Worm (Caenorhabditis elegans) whole organism, L4 larva: ENCODE measurements around the gene T16H12.9.

Experiments
- F10B5.3 ChIP-seq: sonication (generic microtip); optimal IDR thresholded peaks from 2 replicates; lab custom pipeline; 2016; ENCODE audit warnings: mild to moderate bottlenecking, missing genetic modification characterization, missing compliant biosample characterization
- F49E8.2 ChIP-seq: sonication (generic microtip); optimal IDR thresholded peaks from 2 replicates; lab custom pipeline; 2016; ENCODE audit warnings: missing compliant biosample characterization, mild to moderate bottlenecking, missing genetic modification characterization, borderline replicate concordance
- R02D3.7 ChIP-seq: fragments of 150-350 bp; sonication (generic microtip); optimal IDR thresholded peaks from 3 replicates; lab custom pipeline; 2014; ENCODE audit warnings: missing biosample characterization, missing genetic modification characterization
- T26A8.4 ChIP-seq: fragments of 200-800 bp; sonication (Bioruptor generic); IDR thresholded peaks from 2 replicates; pipeline ENCODE4 v1.3.6; 2022; ENCODE audit warnings: missing genetic modification characterization, missing compliant biosample characterization
- Y105C5A.15 ChIP-seq: fragments of 200-800 bp; sonication (Bioruptor generic); IDR thresholded peaks from 2 replicates; pipeline ENCODE4 v1.3.6; 2022; ENCODE audit warnings: missing genetic modification characterization, missing compliant biosample characterization
- Y5F2A.4 ChIP-seq: fragments of 200-800 bp; sonication (Bioruptor generic); optimal IDR thresholded peaks from 2 replicates; lab custom pipeline; 2018; ENCODE audit warnings: mild to moderate bottlenecking, missing genetic modification characterization, missing compliant biosample characterization
- Y75B8A.6 ChIP-seq: fragments of 200-800 bp; sonication (Bioruptor generic); IDR thresholded peaks from 2 replicates; pipeline ENCODE4 v1.3.6; 2022; ENCODE audit warnings: missing genetic modification reagents, missing genetic modification characterization, missing compliant biosample characterization
- aha-1 ChIP-seq: fragments of 150-350 bp; peaks from one replicate; lab custom pipeline; 2014; ENCODE audit warnings: missing biosample characterization, missing genetic modification characterization
- ama-1 ChIP-seq: fragments of 150-350 bp; optimal IDR thresholded peaks from 2 replicates; lab custom pipeline; 2014; ENCODE audit warnings: inconsistent platforms, mixed read lengths
- attf-4 ChIP-seq: sonication (generic microtip); optimal IDR thresholded peaks from 3 replicates; lab custom pipeline; 2017; ENCODE audit warnings: missing biosample characterization, missing genetic modification characterization
- ceh-28 ChIP-seq: fragments of 150-350 bp; optimal IDR thresholded peaks from 2 replicates; lab custom pipeline; 2014; ENCODE audit warnings: missing biosample characterization, missing genetic modification reagents, missing genetic modification characterization
- ceh-32 ChIP-seq: sonication (generic microtip); optimal IDR thresholded peaks from 2 replicates; lab custom pipeline; 2016; ENCODE audit warnings: mild to moderate bottlenecking, missing genetic modification characterization, missing compliant biosample characterization; ENCODE audit not compliant: poor library complexity
- ces-1 ChIP-seq: fragments of 150-350 bp; sonication (generic microtip); optimal IDR thresholded peaks from 4 replicates; lab custom pipeline; 2014; ENCODE audit warnings: missing biosample characterization, missing genetic modification reagents, missing genetic modification characterization
- cey-2 ChIP-seq: sonication (generic microtip); optimal IDR thresholded peaks from 3 replicates; lab custom pipeline; 2017; ENCODE audit warnings: missing genetic modification characterization, mild to moderate bottlenecking, missing compliant biosample characterization, antibody characterized with exemption, borderline replicate concordance; ENCODE audit not compliant: insufficient read depth
- daf-16 ChIP-seq, 3 experiments: sonication (generic microtip); optimal IDR thresholded peaks; 2 replicates each; lab custom pipeline; 2016 to 2017; ENCODE audit warnings: missing genetic modification characterization in 3 of 3, missing genetic modification reagents in 3 of 3, mild to moderate bottlenecking in 2 of 3, missing compliant biosample characterization in 2 of 3, missing biosample characterization in 1 of 3, moderate library complexity in 1 of 3
- dmd-6 ChIP-seq: fragments of 200-800 bp; sonication (Bioruptor generic); IDR thresholded peaks from 2 replicates; pipeline ENCODE4 v1.3.6; 2022; ENCODE audit warnings: missing genetic modification reagents, missing genetic modification characterization, missing compliant biosample characterization
- dmd-9 ChIP-seq: fragments of 200-800 bp; sonication (Bioruptor generic); IDR thresholded peaks from 2 replicates; pipeline ENCODE4 v1.3.6; 2022; ENCODE audit warnings: missing genetic modification reagents, missing genetic modification characterization, missing compliant biosample characterization
- duxl-1 ChIP-seq: sonication (generic microtip); optimal IDR thresholded peaks from 2 replicates; lab custom pipeline; 2016; ENCODE audit warnings: mild to moderate bottlenecking, missing genetic modification characterization, moderate library complexity, missing compliant biosample characterization; ENCODE audit not compliant: poor library complexity
- dve-1 ChIP-seq: sonication (generic microtip); optimal IDR thresholded peaks from 2 replicates; lab custom pipeline; 2017; ENCODE audit warnings: antibody characterized with exemption, mild to moderate bottlenecking, missing genetic modification characterization, missing compliant biosample characterization; ENCODE audit not compliant: insufficient read depth
- egl-43 ChIP-seq: fragments of 200-800 bp; sonication (Bioruptor generic); IDR thresholded peaks from 2 replicates; pipeline ENCODE4 v1.3.6; 2022; ENCODE audit warnings: missing genetic modification reagents, missing genetic modification characterization, missing compliant biosample characterization
- hif-1 ChIP-seq, 2 experiments: sonication (generic microtip); optimal IDR thresholded peaks; 2 replicates each; lab custom pipeline; 2016 to 2017; ENCODE audit warnings: missing compliant biosample characterization in 2 of 2, missing genetic modification characterization in 2 of 2, missing genetic modification reagents in 2 of 2, missing genotype in 2 of 2, mild to moderate bottlenecking in 1 of 2
- hlh-11 ChIP-seq: fragments of 200-800 bp; sonication (Bioruptor generic); optimal IDR thresholded peaks from 2 replicates; lab custom pipeline; 2018; ENCODE audit warnings: mild to moderate bottlenecking, missing genetic modification characterization, missing compliant biosample characterization
- hlh-30 ChIP-seq: sonication (generic microtip); optimal IDR thresholded peaks from 2 replicates; lab custom pipeline; 2017; ENCODE audit warnings: antibody characterized with exemption, mild to moderate bottlenecking, missing genetic modification characterization, missing compliant biosample characterization; ENCODE audit not compliant: insufficient read depth
- hmg-1.1 ChIP-seq: fragments of 200-800 bp; sonication (Bioruptor generic); IDR thresholded peaks from 2 replicates; pipeline ENCODE4 v1.3.6; 2022; ENCODE audit warnings: missing genetic modification reagents, missing genetic modification characterization, missing compliant biosample characterization
- lin-15B ChIP-seq: fragments of 150-350 bp; sonication (generic microtip); optimal IDR thresholded peaks from 3 replicates; lab custom pipeline; 2014; ENCODE audit warnings: missing biosample characterization, missing genetic modification characterization
- lin-39 ChIP-seq: fragments of 150-350 bp; optimal IDR thresholded peaks from 2 replicates; lab custom pipeline; 2014; ENCODE audit warnings: missing biosample characterization, missing genetic modification reagents, missing genetic modification characterization
- lir-3 ChIP-seq: sonication (generic microtip); optimal IDR thresholded peaks from 2 replicates; lab custom pipeline; 2016; ENCODE audit warnings: mild to moderate bottlenecking, missing genetic modification characterization, missing compliant biosample characterization
- mdl-1 ChIP-seq, 2 experiments: fragments of 150-350 bp in 1 of 2; sonication (generic microtip) in 1 of 2; optimal IDR thresholded peaks; 2 replicates each; lab custom pipeline; 2014 to 2017; ENCODE audit warnings: missing biosample characterization in 2 of 2, missing genetic modification characterization in 2 of 2
- mdt-29 ChIP-seq: fragments of 200-800 bp; sonication (Bioruptor generic); IDR thresholded peaks from 2 replicates; pipeline ENCODE4 v1.3.6; 2022; ENCODE audit warnings: missing genetic modification reagents, missing genetic modification characterization, missing compliant biosample characterization
- nhr-10 ChIP-seq: fragments of 150-350 bp; optimal IDR thresholded peaks from 2 replicates; lab custom pipeline; 2014; ENCODE audit warnings: missing biosample characterization, missing genetic modification characterization
- nhr-41 ChIP-seq: fragments of 200-800 bp; sonication (Bioruptor generic); IDR thresholded peaks from 2 replicates; pipeline ENCODE4 v1.3.6; 2022; ENCODE audit warnings: missing genetic modification reagents, missing genetic modification characterization, missing compliant biosample characterization
- nhr-42 ChIP-seq: fragments of 200-800 bp; sonication (Bioruptor generic); IDR thresholded peaks from 2 replicates; pipeline ENCODE4 v1.3.6; 2022; ENCODE audit warnings: missing genetic modification characterization, missing compliant biosample characterization
- nhr-48 ChIP-seq: sonication (generic microtip); optimal IDR thresholded peaks from 2 replicates; lab custom pipeline; 2016; ENCODE audit warnings: mild to moderate bottlenecking, missing genetic modification characterization, missing compliant biosample characterization
- nhr-76 ChIP-seq: fragments of 150-350 bp; optimal IDR thresholded peaks from 2 replicates; lab custom pipeline; 2014; ENCODE audit warnings: missing biosample characterization, missing genetic modification characterization
- rbr-2 ChIP-seq: sonication (generic microtip); optimal IDR thresholded peaks from 2 replicates; lab custom pipeline; 2016; ENCODE audit warnings: missing genotype, missing genetic modification characterization, missing compliant biosample characterization
- snpc-4 ChIP-seq: fragments of 150-350 bp; optimal IDR thresholded peaks from 2 replicates; lab custom pipeline; 2014; ENCODE audit warnings: missing biosample characterization, missing genetic modification characterization
- unc-39 ChIP-seq: sonication (generic microtip); optimal IDR thresholded peaks from 2 replicates; lab custom pipeline; 2017; ENCODE audit warnings: missing biosample characterization, missing genetic modification characterization
- zfp-3 ChIP-seq: fragments of 200-800 bp; sonication (Bioruptor generic); conservative IDR thresholded peaks from 2 replicates; pipeline ENCODE4 v1.3.6; 2022; ENCODE audit warnings: missing genetic modification reagents, missing genetic modification characterization, missing compliant biosample characterization
- zip-11 ChIP-seq: fragments of 200-800 bp; sonication (Bioruptor generic); IDR thresholded peaks from 2 replicates; pipeline ENCODE4 v1.3.6; 2022; ENCODE audit warnings: missing genetic modification characterization, missing compliant biosample characterization
- ztf-7 ChIP-seq: fragments of 150-350 bp; optimal IDR thresholded peaks from 2 replicates; lab custom pipeline; 2014; ENCODE audit warnings: missing biosample characterization, missing genetic modification characterization

The T16H12.9 gene

DNA sequence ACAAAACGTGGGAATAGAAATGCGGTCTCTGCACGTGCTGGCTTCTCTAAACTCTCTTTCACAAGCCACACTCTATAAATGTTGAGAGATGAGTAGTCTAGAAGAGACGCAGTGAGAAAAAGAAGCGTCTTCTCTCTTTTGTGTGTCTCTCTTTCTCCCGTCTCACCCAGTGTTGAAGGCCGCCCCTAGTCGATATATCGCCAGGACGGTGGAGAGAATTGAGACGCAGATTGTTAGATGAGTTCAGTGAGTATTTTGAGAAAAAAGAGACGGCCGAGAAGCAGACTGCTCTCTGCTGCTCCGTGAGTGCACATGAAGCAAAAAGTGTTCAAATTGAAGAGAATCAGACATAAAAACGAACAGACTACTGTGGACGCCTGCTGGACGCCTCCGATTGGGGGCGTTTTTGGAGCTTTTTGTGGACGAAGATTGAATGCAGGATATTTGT lies 12.5 kb upstream of the T16H12.9 start (continued):
- TF ChIP-seq daf-16 (GFP tag; optimal IDR thresholded peaks at IDR 0.05; lab: Kevin White, UChicago), result peak; percentile 56 to 69
- TF ChIP-seq daf-16 (tag; optimal IDR thresholded peaks at IDR 0.05; lab: Kevin White, UChicago), result peak; percentile 72
- no peak for TF ChIP-seq Y5F2A.4

DNA sequence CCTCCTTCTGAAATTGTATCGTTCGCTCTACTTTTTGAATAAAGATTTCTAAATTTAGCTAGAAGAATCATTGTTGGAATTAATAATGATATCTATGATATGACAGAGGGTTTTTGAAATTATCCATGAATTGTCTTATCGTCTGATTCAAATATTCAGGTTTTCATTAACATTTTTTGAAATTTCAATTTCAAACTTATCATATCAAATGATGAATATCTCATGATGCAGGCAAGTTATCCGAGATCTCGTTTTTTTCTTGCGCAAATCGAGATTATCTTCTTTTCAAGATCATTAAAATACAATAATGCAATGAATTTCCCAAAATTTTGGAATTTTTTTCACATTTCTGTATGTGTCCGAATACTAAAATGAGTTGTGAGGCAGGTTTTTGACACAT lies 11.1 kb upstream of the T16H12.9 start, which contains the start of gene spop-1:
spop-1 (minus strand) TSS at position 101 of the 400 bp plus-strand sequence.
- TF ChIP-seq daf-16 (GFP tag; optimal IDR thresholded peaks at IDR 0.05; lab: Kevin White, UChicago) (no peak), daf-16 (tag; optimal IDR thresholded peaks at IDR 0.05; lab: Kevin White, UChicago) (no peak), aha-1 (tag; lab: Kevin White, UChicago) (peak; percentile 52)

DNA sequence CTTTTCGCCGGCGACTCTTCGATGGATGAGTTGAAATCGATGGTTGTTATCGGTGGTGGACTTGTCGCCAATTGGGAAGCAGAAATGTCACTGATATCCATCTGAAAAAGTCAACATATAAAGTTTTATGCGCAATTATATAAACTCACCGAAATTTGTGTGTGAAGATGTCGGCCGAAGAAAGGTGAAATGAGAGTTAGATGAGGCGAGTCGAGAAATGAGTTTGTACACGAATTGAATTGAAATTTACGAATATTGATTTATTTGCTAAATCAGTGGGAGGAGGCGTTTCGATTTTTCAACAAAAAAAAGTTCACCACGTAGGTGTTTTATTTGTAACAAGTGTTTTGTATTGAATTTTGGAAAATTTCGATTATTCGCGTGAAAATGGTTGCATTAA lies 7.7 kb upstream of the T16H12.9 start, which contains the start of gene kel-10:
kel-10 (minus strand) TSS at position 101 of the 400 bp plus-strand sequence.
- TF ChIP-seq nhr-48 (tag; lab: Kevin White, UChicago), result no peak
- TF ChIP-seq zfp-3 (GFP tag; lab: Robert Waterston, UW), result no peak
- TF ChIP-seq F10B5.3 (tag; lab: Kevin White, UChicago), result no peak
- no peak for TF ChIP-seq hmg-1.1 (GFP tag; lab: Robert Waterston, UW)
- TF ChIP-seq mdt-29 (GFP tag; lab: Robert Waterston, UW), result no peak
- TF ChIP-seq T26A8.4 (GFP tag; lab: Robert Waterston, UW), result no peak
- no peak for TF ChIP-seq nhr-76 (tag; lab: Kevin White, UChicago)

DNA sequence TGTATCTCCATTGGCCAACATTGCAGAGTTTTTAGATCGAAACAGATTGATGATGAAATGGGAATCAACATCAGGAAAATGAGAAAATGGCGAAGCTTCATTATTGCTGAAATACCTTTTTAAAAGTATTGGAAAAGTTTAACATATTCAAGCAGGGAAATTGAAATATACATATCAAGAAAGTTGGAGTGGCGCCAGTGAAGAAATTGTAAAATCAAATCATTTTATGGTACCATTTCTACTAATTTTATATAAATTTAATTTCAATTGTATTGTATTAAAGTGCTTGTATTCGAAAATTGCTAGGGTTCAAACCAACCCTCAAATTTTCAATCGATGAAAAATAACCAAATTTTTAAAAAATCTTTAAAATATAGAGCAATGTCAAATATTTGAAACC lies 2.7 kb upstream of the T16H12.9 start, which contains the start of gene srt-55:
srt-55 (minus strand) TSS at position 101 of the 400 bp plus-strand sequence.
- TF ChIP-seq dve-1 (tag; lab: Kevin White, UChicago) (no peak), ces-1 (no peak), zfp-3 (GFP tag; lab: Robert Waterston, UW) (no peak), aha-1 (tag; lab: Kevin White, UChicago) (no peak), unc-39 (tag; lab: Kevin White, UChicago) (no peak), T26A8.4 (GFP tag; lab: Robert Waterston, UW) (no peak), dmd-6 (GFP tag; lab: Robert Waterston, UW) (no peak), duxl-1 (tag; lab: Kevin White, UChicago) (no peak)

DNA sequence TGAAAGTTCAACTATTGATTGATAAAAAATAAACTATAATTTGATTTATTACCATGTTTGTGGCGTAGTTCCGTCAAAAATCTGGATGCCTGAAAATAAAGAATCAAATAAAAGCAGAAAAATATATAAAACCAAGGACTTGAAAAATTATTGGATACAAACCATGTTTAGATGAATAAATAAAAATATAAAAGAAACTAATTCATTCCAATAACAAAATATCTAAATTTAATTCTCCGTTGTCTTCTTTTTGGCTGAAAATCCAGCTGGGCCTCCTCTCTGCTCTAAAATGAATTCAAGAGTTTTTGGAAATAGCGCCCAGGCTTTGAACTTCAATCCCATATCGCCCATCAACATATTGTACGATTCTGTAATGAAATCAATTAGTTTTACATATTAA lies 3.9 kb downstream of the T16H12.9 start, which contains the start of gene vps-29:
vps-29 (minus strand) TSS at position 101 of the 400 bp plus-strand sequence.
- TF ChIP-seq Y105C5A.15 (GFP tag; lab: Robert Waterston, UW) (no peak), nhr-10 (no peak), nhr-42 (GFP tag; lab: Robert Waterston, UW) (no peak), Y75B8A.6 (GFP tag; lab: Robert Waterston, UW) (no peak), R02D3.7 (tag; lab: Kevin White, UChicago) (no peak), ces-1 (no peak), lin-15B (no peak), hif-1 (tag; optimal IDR thresholded peaks at IDR 0.05; lab: Kevin White, UChicago) (no peak), lir-3 (no peak), ama-1 (no peak), cey-2 (tag; lab: Kevin White, UChicago) (no peak), unc-39 (tag; lab: Kevin White, UChicago) (no peak), rbr-2 (tag; lab: Kevin White, UChicago) (no peak), ceh-28 (tag; lab: Kevin White, UChicago) (no peak), dmd-9 (GFP tag; lab: Robert Waterston, UW) (no peak), ztf-7 (tag; lab: Kevin White, UChicago) (no peak)

DNA sequence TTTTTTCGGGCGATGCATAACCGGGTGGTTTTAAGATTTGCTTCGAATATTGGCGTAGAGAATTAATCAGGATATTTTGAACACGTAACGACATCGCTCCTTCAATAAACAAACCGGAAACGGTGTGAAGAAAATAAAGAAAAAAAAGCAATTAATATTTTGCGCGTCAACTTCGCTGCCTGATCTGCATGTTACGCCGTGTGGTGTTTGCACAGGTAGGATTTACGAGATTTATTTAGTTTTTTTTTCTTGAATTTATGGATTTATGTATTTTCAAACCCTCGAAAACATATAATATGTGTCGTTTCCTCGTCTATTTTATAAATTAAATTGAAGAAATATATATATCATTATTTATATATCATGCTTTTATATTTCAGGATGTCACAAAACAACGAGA lies 5.6 kb downstream of the T16H12.9 start, which contains the start of the genes ZK1128.1 and mett-10:
ZK1128.1 (minus strand) TSS at position 99 of the 400 bp plus-strand sequence.
mett-10 (plus strand) TSS at position 375 of the 400 bp plus-strand sequence.
- no peak for TF ChIP-seq ama-1
- TF ChIP-seq hlh-11 (tag; lab: Kevin White, UChicago), result no peak
- no peak for TF ChIP-seq F49E8.2 (tag; lab: Kevin White, UChicago)
- TF ChIP-seq mdl-1 (tag; optimal IDR thresholded peaks at IDR 0.05; lab: Kevin White, UChicago), result no peak
- no peak for TF ChIP-seq snpc-4 (tag; lab: Kevin White, UChicago)
- no peak for TF ChIP-seq lin-15B
- TF ChIP-seq zip-11 (GFP tag; lab: Robert Waterston, UW), result no peak
- no peak for TF ChIP-seq hlh-30 (tag; lab: Kevin White, UChicago)
- no peak for TF ChIP-seq F10B5.3 (tag; lab: Kevin White, UChicago)
- no peak for TF ChIP-seq attf-4
- TF ChIP-seq egl-43, result no peak
- TF ChIP-seq ceh-32 (tag; lab: Kevin White, UChicago), result no peak
- TF ChIP-seq R02D3.7 (tag; lab: Kevin White, UChicago), result peak; percentile 61
- no peak for TF ChIP-seq lin-39 (tag; lab: Kevin White, UChicago)
- no peak for TF ChIP-seq nhr-41
